Worm (Caenorhabditis elegans) whole organism, midembryonic: ENCODE results near the gene nep-20.

Experiments used
- klf-2 ChIP-seq: fragments of 200-800 bp; sonication (Bioruptor generic); conservative IDR thresholded peaks from 2 replicates; pipeline ENCODE4 v1.3.6; 2022; ENCODE audit warnings: missing genetic modification reagents, missing genetic modification characterization, missing compliant biosample characterization
- tab-1 ChIP-seq: fragments of 200-800 bp; sonication (Bioruptor generic); IDR thresholded peaks from 2 replicates; pipeline ENCODE4 v1.3.6; 2022; ENCODE audit warnings: missing genetic modification characterization, missing compliant biosample characterization

DNA sequence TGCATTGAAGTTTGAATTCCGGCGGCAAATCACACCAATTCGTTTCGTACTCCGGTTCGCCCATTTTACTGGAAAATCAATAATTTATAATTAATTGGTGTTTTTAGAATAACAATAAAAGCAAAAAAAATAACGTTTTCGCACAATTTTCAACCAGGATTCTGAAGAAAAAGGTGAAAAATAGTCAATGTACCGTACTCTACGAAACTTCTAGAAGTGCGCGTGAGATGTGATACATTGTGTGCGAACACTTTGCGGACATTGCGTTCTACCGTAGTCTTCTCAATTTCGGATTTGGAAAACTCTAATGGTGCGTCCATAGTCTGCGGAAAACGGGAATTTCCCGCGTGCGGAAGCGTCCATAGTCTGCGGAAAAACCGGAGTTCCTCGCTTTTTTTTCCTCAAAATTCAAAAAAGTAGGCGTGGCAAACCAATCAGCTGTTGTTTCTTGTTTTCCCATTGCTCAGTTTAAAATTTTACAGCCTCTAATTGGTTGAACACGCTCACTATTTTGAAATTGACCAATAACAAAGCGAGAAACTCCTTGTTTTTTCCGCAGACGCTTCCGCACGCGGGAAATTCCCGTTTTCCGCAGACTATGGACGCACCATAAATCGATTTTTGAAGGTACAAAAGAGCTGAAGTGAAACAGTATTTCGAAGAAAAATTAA lies 47.3 kb downstream of the nep-20 start, which contains the start of the genes F14D2.14 and bath-29:
- no peak for TF ChIP-seq tab-1 (GFP tag; lab: Robert Waterston, UW)
- no peak for TF ChIP-seq klf-2 (GFP tag; lab: Robert Waterston, UW)
